Worm (Caenorhabditis elegans): Measurements from ENCODE around the gene T26E4.10.
"Not testable (repeated sequence)": the region's sequence is repeated elsewhere in the genome, so short reads cannot be mapped to it uniquely, and the experiment has no call there.

Gene T26E4.10

ce11 chrV:15757645-15758044 is 40.4 kb downstream of the T26E4.10 start:
- no peak for TF ChIP-seq let-526 (GFP tag; IDR thresholded peaks at IDR 0.05)
- TF ChIP-seq snpc-3.4 (tag; optimal IDR thresholded peaks at IDR 0.05): no peak
- no peak for TF ChIP-seq F57C9.4 (tag; optimal IDR thresholded peaks at IDR 0.05)
- no peak for TF ChIP-seq B0019.2 (GFP tag; conservative IDR thresholded peaks at IDR 0.05)
- TF ChIP-seq lin-35 (GFP tag; optimal IDR thresholded peaks at IDR 0.05): no peak
- no peak for TF ChIP-seq ztf-22 (GFP tag; optimal IDR thresholded peaks at IDR 0.05)
- no peak for TF ChIP-seq dpl-1 (GFP tag; optimal IDR thresholded peaks at IDR 0.05)
- TF ChIP-seq C17E4.6 (GFP tag; IDR thresholded peaks at IDR 0.05): no peak
- no peak for TF ChIP-seq lsy-27 (tag; optimal IDR thresholded peaks at IDR 0.05; ENCODE audit: borderline replicate concordance, insufficient read depth)
- TF ChIP-seq B0035.1 (tag; optimal IDR thresholded peaks at IDR 0.05): no peak
- no peak for TF ChIP-seq pha-4 (tag; optimal IDR thresholded peaks at IDR 0.05)

ce11 chrV:15754731-15755130 is 43.3 kb downstream of the T26E4.10 start, which contains the start of gene str-8:
Gene str-8 (plus strand): TSS chrV:15755031.
- not testable (repeated sequence) for TF ChIP-seq K12H6.12 (tag; optimal IDR thresholded peaks at IDR 0.05); mcd-1 (GFP tag; IDR thresholded peaks at IDR 0.05); nhr-27 (tag; optimal IDR thresholded peaks at IDR 0.05)

ce11 chrV:15752941-15753340 is 45.1 kb downstream of the T26E4.10 start, which contains the start of gene str-5:
Gene str-5 (plus strand): TSS chrV:15753241.
- TF ChIP-seq snpc-1.1 (tag; optimal IDR thresholded peaks at IDR 0.05; ENCODE audit: insufficient read depth); T26A5.8 (tag; optimal IDR thresholded peaks at IDR 0.05); F57A8.1 (GFP tag; optimal IDR thresholded peaks at IDR 0.05): not testable (repeated sequence)

- no peak for TF ChIP-seq athp-1 (tag; optimal IDR thresholded peaks at IDR 0.05)
- TF ChIP-seq nhr-120 (GFP tag; IDR thresholded peaks at IDR 0.05): no peak
- TF ChIP-seq cebp-2 (GFP tag; IDR thresholded peaks at IDR 0.05): no peak
- TF ChIP-seq ztf-25 (GFP tag; IDR thresholded peaks at IDR 0.05): no peak
These were observed 46.0 kb downstream of the T26E4.10 start, which contains the start of gene str-43 for ce11 chrV:15752049-15752448. Gene str-43 (minus strand): TSS chrV:15752149.

ce11 chrV:15750130-15750529 is 47.9 kb downstream of the T26E4.10 start, which contains the start of gene str-6:
Gene str-6 (minus strand): TSS chrV:15750230.
- no peak for TF ChIP-seq attf-5 (GFP tag; optimal IDR thresholded peaks at IDR 0.05)
- TF ChIP-seq F33H1.4 (GFP tag; IDR thresholded peaks at IDR 0.05): no peak
- TF ChIP-seq C17E4.6 (GFP tag; IDR thresholded peaks at IDR 0.05): no peak
- TF ChIP-seq F37B4.10 (GFP tag; IDR thresholded peaks at IDR 0.05): no peak
- TF ChIP-seq ztf-22 (GFP tag; optimal IDR thresholded peaks at IDR 0.05): no peak
- TF ChIP-seq F52B5.7 (tag; optimal IDR thresholded peaks at IDR 0.05): no peak
- TF ChIP-seq ets-4 (GFP tag; optimal IDR thresholded peaks at IDR 0.05): no peak
- no peak for TF ChIP-seq nfyb-1 (GFP tag; IDR thresholded peaks at IDR 0.05)
- TF ChIP-seq aptf-3 (GFP tag; IDR thresholded peaks at IDR 0.05): no peak
- no peak for TF ChIP-seq mes-4 (tag; optimal IDR thresholded peaks at IDR 0.05)
- TF ChIP-seq fkh-3 (tag; optimal IDR thresholded peaks at IDR 0.05): no peak
- no peak for TF ChIP-seq dpff-1 (tag; optimal IDR thresholded peaks at IDR 0.05)
- TF ChIP-seq madf-6 (GFP tag; IDR thresholded peaks at IDR 0.05): no peak
- no peak for TF ChIP-seq ztf-6 (GFP tag; IDR thresholded peaks at IDR 0.05)
- TF ChIP-seq ZK185.1 (tag; optimal IDR thresholded peaks at IDR 0.05; ENCODE audit: poor library complexity, severe bottlenecking): no peak
- no peak for TF ChIP-seq Y56A3A.18 (GFP tag; IDR thresholded peaks at IDR 0.05)
- no peak for TF ChIP-seq F39B2.1 (GFP tag; IDR thresholded peaks at IDR 0.05)
- no peak for TF ChIP-seq die-1 (tag; optimal IDR thresholded peaks at IDR 0.05)
